Fruit fly (Drosophila melanogaster): ENCODE results near the gene dpr3.

The dpr3 gene

DNA sequence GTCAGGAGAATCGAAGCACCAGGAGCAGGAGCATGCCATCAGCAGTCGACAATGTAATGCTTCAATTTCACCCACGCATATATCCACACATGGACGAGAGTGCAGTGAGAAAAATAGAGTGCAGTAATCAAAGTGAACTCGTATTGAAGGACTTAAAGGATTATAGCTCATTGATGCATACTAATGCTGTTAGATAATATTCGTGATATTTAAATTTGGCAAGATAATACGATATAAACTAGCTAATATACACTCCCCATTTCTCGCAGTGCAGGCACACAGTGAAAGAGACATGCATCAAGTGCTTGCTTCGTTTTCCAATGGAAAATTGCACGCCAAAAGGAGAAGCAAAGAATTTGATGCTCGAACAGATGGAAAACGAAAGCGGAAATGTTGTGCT is 36.7 kb downstream of the dpr3 start:
- TF ChIP-seq CG17801 (GFP tag; optimal IDR thresholded peaks at IDR 0.05; ENCODE audit: partially characterized antibody) = no peak

DNA sequence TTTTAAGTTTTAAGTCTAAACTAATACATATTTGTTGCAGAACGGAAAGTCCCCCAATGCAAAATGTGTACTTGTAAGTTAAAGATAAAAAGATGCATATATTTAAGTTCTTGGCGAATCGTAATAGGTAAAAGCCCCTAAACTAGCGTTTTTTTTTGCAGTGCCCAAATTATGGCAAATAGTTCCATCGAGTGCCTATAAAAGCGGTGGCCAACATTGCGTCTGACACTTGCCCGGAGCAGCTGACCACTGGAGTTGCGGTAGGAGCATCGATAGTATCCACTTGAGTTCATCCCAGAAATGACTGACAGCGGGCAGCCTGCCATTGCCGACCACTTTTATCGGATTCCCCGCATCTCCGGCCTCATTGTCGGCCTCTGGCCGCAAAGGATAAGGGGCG is 55.4 kb downstream of the dpr3 start, which contains the start of gene Or22c:
TSS of gene Or22c (plus strand) at position 301 of the 400 bp plus-strand sequence.
- no peak for TF ChIP-seq CG17801 (GFP tag; optimal IDR thresholded peaks at IDR 0.05; ENCODE audit: partially characterized antibody)

dm6 chr2L:2045265-2045664 is 64.4 kb downstream of the dpr3 start, which contains the start of gene Kebab:
TSS of gene Kebab (plus strand) at chr2L:2045494.
- no peak for TF ChIP-seq CG17801 (GFP tag; optimal IDR thresholded peaks at IDR 0.05; ENCODE audit: partially characterized antibody)

- TF ChIP-seq CG17801 (GFP tag; optimal IDR thresholded peaks at IDR 0.05; ENCODE audit: partially characterized antibody) = no peak
Observed at dm6 chr2L:2044826-2045225, 64.9 kb downstream of the dpr3 start.

dm6 chr2L:2042072-2042471 is 67.6 kb downstream of the dpr3 start:
- no peak for TF ChIP-seq CG17801 (GFP tag; optimal IDR thresholded peaks at IDR 0.05; ENCODE audit: partially characterized antibody)

- TF ChIP-seq CG17801 (GFP tag; optimal IDR thresholded peaks at IDR 0.05; ENCODE audit: partially characterized antibody) = no peak
Observed at dm6 chr2L:2039458-2039857, 70.2 kb downstream of the dpr3 start.

- no peak for TF ChIP-seq CG17801 (GFP tag; optimal IDR thresholded peaks at IDR 0.05; ENCODE audit: partially characterized antibody)
Observed at dm6 chr2L:2038956-2039263, 70.8 kb downstream of the dpr3 start.

- TF ChIP-seq CG17801 (GFP tag; optimal IDR thresholded peaks at IDR 0.05; ENCODE audit: partially characterized antibody) = peak; percentile 33
Observed at dm6 chr2L:2038253-2038955, 71.3 kb downstream of the dpr3 start.

dm6 chr2L:2037551-2038252 is 72.0 kb downstream of the dpr3 start:
- TF ChIP-seq CG17801 (GFP tag; optimal IDR thresholded peaks at IDR 0.05; ENCODE audit: partially characterized antibody) = peak; percentile 14

- TF ChIP-seq CG17801 (GFP tag; optimal IDR thresholded peaks at IDR 0.05; ENCODE audit: partially characterized antibody) = no peak
Observed at dm6 chr2L:2037165-2037550, 72.5 kb downstream of the dpr3 start, which contains the start of gene lectin-22C. TSS of gene lectin-22C (minus strand) at chr2L:2037265.

DNA sequence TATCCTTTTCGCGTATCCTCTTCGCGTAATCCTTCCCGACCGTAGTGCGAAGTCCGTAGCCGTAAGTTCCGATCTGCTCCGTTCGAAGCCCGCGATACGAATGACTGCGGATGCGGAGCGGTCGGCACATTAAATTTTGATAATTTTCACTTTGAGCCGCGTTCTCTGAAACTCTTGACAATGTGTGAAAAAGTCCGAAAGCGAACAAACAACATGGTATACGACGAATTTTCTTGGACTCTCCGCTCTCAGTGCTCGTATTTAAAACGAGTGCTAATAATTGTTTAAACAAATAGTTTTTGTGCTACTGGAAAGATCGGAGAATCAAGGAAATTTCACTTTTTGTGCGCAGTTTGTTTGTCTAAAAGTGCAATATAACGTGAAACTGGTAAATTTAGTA is 73.7 kb downstream of the dpr3 start, which contains the start of gene CG42296:
TSS of gene CG42296 (minus strand) at position 101 of the 400 bp plus-strand sequence.
- no peak for TF ChIP-seq CG17801 (GFP tag; optimal IDR thresholded peaks at IDR 0.05; ENCODE audit: partially characterized antibody)

DNA sequence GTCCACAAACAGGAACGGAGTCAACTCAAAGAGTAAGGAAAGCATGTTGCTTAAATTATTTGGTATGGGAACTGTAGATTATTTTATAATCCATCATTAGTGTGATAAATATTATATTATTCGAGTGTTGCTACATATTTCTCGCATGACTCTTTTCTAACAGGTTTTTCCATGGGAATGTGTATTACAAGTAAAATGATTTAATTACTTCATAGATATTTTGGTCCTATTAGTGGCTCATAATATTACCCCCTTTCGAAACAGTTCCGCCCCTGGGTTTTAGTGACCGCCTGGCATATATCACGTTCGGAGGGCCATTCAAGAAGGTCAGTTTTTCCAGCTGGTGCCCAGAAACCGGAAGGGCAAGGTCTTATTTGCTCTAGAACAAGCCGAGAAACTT is 77.6 kb downstream of the dpr3 start:
- TF ChIP-seq CG17801 (GFP tag; optimal IDR thresholded peaks at IDR 0.05; ENCODE audit: partially characterized antibody) = peak; percentile 34

DNA sequence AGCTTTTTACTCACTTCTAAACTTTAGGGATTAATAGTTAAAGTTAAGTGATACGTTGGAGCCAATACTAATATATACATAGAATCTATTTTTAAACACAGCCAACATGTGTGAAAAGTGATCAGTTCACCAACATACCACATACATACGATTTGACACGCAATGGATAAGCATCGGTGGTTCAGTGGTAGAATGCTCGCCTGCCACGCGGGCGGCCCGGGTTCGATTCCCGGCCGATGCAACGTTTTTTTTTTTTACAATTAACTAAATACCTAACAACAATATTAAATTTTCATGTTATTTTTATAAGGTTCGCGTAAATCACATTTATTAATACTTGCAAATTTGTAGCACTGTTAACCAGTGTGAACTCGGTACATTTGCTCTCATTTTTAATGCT is 78.2 kb downstream of the dpr3 start:
- no peak for TF ChIP-seq CG17801 (GFP tag; optimal IDR thresholded peaks at IDR 0.05; ENCODE audit: partially characterized antibody)

dm6 chr2L:2022823-2023222 is 86.9 kb downstream of the dpr3 start:
- TF ChIP-seq CG17801 (GFP tag; optimal IDR thresholded peaks at IDR 0.05; ENCODE audit: partially characterized antibody) = no peak

DNA sequence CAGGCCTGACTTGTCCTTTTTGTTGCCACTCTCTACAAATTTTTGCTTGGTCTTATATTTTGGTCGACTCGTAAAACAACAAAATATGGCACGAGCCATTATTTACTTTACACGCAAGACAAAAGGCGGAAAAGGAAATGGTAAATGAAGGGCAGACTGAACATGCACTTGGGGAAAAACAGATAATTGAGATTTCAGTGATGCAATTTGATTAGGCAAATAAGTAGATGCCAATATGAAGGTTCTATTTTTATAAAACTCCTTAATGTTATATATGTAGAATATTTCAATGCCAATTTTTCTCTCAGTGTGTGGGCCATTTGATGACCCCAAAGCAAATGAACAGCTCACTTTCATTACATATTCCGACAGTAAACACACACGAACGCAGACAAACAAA is 94.5 kb downstream of the dpr3 start:
- TF ChIP-seq CG17801 (GFP tag; optimal IDR thresholded peaks at IDR 0.05; ENCODE audit: partially characterized antibody) = no peak

DNA sequence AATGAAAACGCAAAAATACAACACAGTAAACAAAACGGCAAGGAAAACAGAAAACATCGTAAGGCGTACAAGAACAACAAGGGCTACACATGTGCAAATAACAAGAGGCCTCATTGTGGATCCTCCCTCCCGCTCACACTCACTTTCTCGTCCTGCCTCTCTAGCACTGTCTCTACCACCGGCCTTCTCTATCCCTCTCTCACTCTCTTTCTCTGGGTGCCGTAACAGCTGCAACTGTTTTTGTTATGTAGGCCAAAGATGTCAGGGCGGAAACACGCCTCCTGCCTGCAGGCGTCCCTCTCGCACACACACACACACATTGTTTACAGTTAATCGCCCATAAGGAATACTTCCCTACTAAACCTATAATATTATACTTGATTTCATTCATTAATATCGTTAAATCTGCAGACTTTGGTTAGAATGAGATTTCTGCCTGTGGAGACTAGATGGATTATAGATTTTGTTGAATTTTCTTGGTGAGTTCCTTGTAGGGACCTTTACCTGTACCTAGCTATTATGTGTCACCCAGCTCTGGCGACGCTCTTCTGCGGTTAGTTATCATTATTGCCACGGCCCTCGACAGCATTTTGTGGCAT is 95.7 kb downstream of the dpr3 start:
- no peak for TF ChIP-seq CG17801 (GFP tag; optimal IDR thresholded peaks at IDR 0.05; ENCODE audit: partially characterized antibody)

Measured in ovary, adult (tissue).